Worm (Caenorhabditis elegans) whole organism, L1 larva: ENCODE results near the gene dhhc-10.

Experiments used
- C04F5.9 ChIP-seq: sonication (generic microtip); optimal IDR thresholded peaks from 2 replicates; lab custom pipeline; 2016; ENCODE audit warnings: missing genetic modification characterization, missing compliant biosample characterization
- C16A3.4 ChIP-seq: fragments of 150-350 bp; optimal IDR thresholded peaks from 2 replicates; lab custom pipeline; 2014; ENCODE audit warnings: missing biosample characterization, missing genetic modification characterization
- F16B12.6 ChIP-seq: fragments of 150-350 bp; optimal IDR thresholded peaks from 2 replicates; lab custom pipeline; 2014; ENCODE audit warnings: missing biosample characterization, missing genetic modification characterization
- ceh-8 ChIP-seq: fragments of 200-800 bp; sonication (Bioruptor generic); optimal IDR thresholded peaks from 2 replicates; lab custom pipeline; 2018; ENCODE audit warnings: mild to moderate bottlenecking, missing genetic modification characterization, moderate library complexity, missing compliant biosample characterization
- dpl-1 ChIP-seq, 3 experiments: fragments of 150-350 bp in 2 of 3; sonication (generic microtip) in 1 of 3; optimal IDR thresholded peaks; 2 replicates each; lab custom pipeline; 2014 to 2017; ENCODE audit warnings: missing biosample characterization in 3 of 3, missing genetic modification characterization in 3 of 3, missing genetic modification reagents in 3 of 3
- efl-1 ChIP-seq, 4 experiments: fragments of 150-350 bp; optimal IDR thresholded peaks in 3 of 4; peaks in 1 of 4; 1 replicate in 1 of 4; 2 replicates in 3 of 4; lab custom pipeline; 2014; ENCODE audit warnings: missing biosample characterization in 2 of 4, missing genetic modification characterization in 2 of 4, missing genetic modification reagents in 2 of 4
- ets-5 ChIP-seq: fragments of 200-800 bp; sonication (Bioruptor generic); IDR thresholded peaks from 2 replicates; pipeline ENCODE4 v1.3.6; 2022; ENCODE audit warnings: missing genetic modification characterization, missing compliant biosample characterization
- fkh-10 ChIP-seq: sonication (generic microtip); optimal IDR thresholded peaks from 2 replicates; lab custom pipeline; 2017; ENCODE audit warnings: missing biosample characterization, missing genetic modification reagents, missing genetic modification characterization
- fkh-8 ChIP-seq: sonication (generic microtip); optimal IDR thresholded peaks from 2 replicates; lab custom pipeline; 2016; ENCODE audit warnings: mild to moderate bottlenecking, missing genetic modification characterization, missing compliant biosample characterization
- fos-1 ChIP-seq: fragments of 150-350 bp; optimal IDR thresholded peaks from 2 replicates; lab custom pipeline; 2014; ENCODE audit warnings: missing biosample characterization, missing genetic modification characterization
- irx-1 ChIP-seq: sonication (generic microtip); optimal IDR thresholded peaks from 2 replicates; lab custom pipeline; 2016; ENCODE audit warnings: missing genetic modification characterization, missing compliant biosample characterization
- jun-1 ChIP-seq: fragments of 150-350 bp; optimal IDR thresholded peaks from 2 replicates; lab custom pipeline; 2014; ENCODE audit warnings: missing biosample characterization, missing genetic modification reagents, missing genetic modification characterization
- lin-14 ChIP-seq: fragments of 200-800 bp; sonication (Bioruptor generic); optimal IDR thresholded peaks from 2 replicates; lab custom pipeline; 2018; ENCODE audit warnings: mild to moderate bottlenecking, missing genetic modification characterization, moderate library complexity, missing compliant biosample characterization
- lin-15B ChIP-seq: fragments of 150-350 bp; sonication (generic microtip); optimal IDR thresholded peaks from 3 replicates; lab custom pipeline; 2014; ENCODE audit warnings: missing biosample characterization, missing genetic modification characterization
- lin-39 ChIP-seq: fragments of 150-350 bp; optimal IDR thresholded peaks from 2 replicates; lab custom pipeline; 2014; ENCODE audit warnings: missing biosample characterization, missing genetic modification reagents, missing genetic modification characterization
- lir-3 ChIP-seq: sonication (generic microtip); optimal IDR thresholded peaks from 2 replicates; lab custom pipeline; 2016; ENCODE audit warnings: mild to moderate bottlenecking, missing genetic modification characterization, moderate library complexity, missing compliant biosample characterization; ENCODE audit not compliant: poor library complexity
- lsy-2 ChIP-seq, 2 experiments: fragments of 150-350 bp; optimal IDR thresholded peaks; 2 replicates each; lab custom pipeline; 2014; ENCODE audit warnings: missing biosample characterization in 2 of 2, missing genetic modification characterization in 2 of 2
- mab-9 ChIP-seq: fragments of 200-800 bp; sonication (Bioruptor generic); IDR thresholded peaks from 2 replicates; pipeline ENCODE4 v1.3.6; 2022; ENCODE audit warnings: missing genetic modification reagents, missing genetic modification characterization, missing compliant biosample characterization
- nhr-47 ChIP-seq: sonication (generic microtip); optimal IDR thresholded peaks from 2 replicates; lab custom pipeline; 2016; ENCODE audit warnings: mild to moderate bottlenecking, missing genetic modification characterization, moderate library complexity, missing compliant biosample characterization
- nhr-71 ChIP-seq: sonication (generic microtip); optimal IDR thresholded peaks from 2 replicates; lab custom pipeline; 2016; ENCODE audit warnings: mild to moderate bottlenecking, missing genetic modification characterization, moderate library complexity, missing compliant biosample characterization
- nhr-76 ChIP-seq: sonication (generic microtip); optimal IDR thresholded peaks from 2 replicates; lab custom pipeline; 2017; ENCODE audit warnings: missing biosample characterization, missing genetic modification characterization
- nhr-77 ChIP-seq: fragments of 150-350 bp; optimal IDR thresholded peaks from 2 replicates; lab custom pipeline; 2014; ENCODE audit warnings: missing biosample characterization, missing genetic modification characterization
- nhr-84 ChIP-seq: sonication (generic microtip); optimal IDR thresholded peaks from 2 replicates; lab custom pipeline; 2017; ENCODE audit warnings: missing biosample characterization, missing genetic modification characterization
- nhr-90 ChIP-seq: sonication (generic microtip); optimal IDR thresholded peaks from 2 replicates; lab custom pipeline; 2016; ENCODE audit warnings: mild to moderate bottlenecking, missing genetic modification characterization, missing compliant biosample characterization; ENCODE audit not compliant: poor library complexity
- pax-3 ChIP-seq: fragments of 200-800 bp; sonication (Bioruptor generic); optimal IDR thresholded peaks from 2 replicates; lab custom pipeline; 2018; ENCODE audit warnings: mild to moderate bottlenecking, missing genetic modification characterization, moderate library complexity, missing compliant biosample characterization
- rnt-1 ChIP-seq: sonication (generic microtip); optimal IDR thresholded peaks from 2 replicates; lab custom pipeline; 2016; ENCODE audit warnings: mild to moderate bottlenecking, missing genetic modification characterization, moderate library complexity, missing compliant biosample characterization
- skn-1 ChIP-seq: fragments of 150-350 bp; optimal IDR thresholded peaks from 2 replicates; lab custom pipeline; 2014; ENCODE audit warnings: missing biosample characterization, missing genetic modification characterization
- snpc-4 ChIP-seq: fragments of 150-350 bp; optimal IDR thresholded peaks from 2 replicates; lab custom pipeline; 2014; ENCODE audit warnings: missing biosample characterization, missing genetic modification characterization
- unc-130 ChIP-seq: fragments of 150-350 bp; optimal IDR thresholded peaks from 2 replicates; lab custom pipeline; 2017; ENCODE audit warnings: missing biosample characterization, missing genetic modification characterization, inconsistent platforms
- zag-1 ChIP-seq: fragments of 150-350 bp; optimal IDR thresholded peaks from 2 replicates; lab custom pipeline; 2014; ENCODE audit warnings: missing biosample characterization, missing genetic modification characterization
- zip-4 ChIP-seq: fragments of 200-800 bp; sonication (Bioruptor generic); optimal IDR thresholded peaks from 2 replicates; lab custom pipeline; 2018; ENCODE audit warnings: mild to moderate bottlenecking, missing genetic modification characterization, moderate library complexity, missing compliant biosample characterization
- ztf-4 ChIP-seq: fragments of 150-350 bp; optimal IDR thresholded peaks from 2 replicates; lab custom pipeline; 2014; ENCODE audit warnings: missing biosample characterization, missing genetic modification characterization

Gene dhhc-10

DNA sequence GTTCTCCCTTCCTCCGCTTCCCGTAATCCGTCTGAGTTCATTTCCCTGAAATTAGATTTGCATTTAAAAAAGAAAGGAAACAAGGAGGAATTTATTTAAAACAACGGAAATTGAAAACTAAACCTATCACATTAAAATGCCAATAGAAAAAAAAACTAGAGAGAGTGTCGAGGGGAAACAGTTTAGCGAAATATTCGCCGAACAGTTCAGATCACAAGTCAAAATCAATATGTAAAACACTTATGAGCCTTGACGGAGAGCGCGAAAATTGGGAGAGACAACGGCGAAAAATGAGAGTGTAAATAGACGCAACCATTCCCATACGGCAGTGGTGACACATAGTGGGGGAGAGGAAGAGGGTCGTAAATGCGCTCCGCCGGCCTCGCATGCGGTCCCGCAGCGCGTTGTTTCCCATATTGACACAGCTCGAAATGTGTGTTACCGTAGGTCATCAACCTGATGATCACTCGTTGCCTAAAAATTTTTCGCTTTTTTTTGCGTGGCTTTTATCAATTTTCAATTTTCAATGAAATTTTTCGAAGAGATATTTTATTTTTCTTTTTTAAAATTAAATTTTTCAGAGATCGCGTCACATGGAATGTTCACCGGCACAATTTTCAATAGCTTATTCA, 4.8 kb downstream of the dhhc-10 start, which contains the start of the genes dnj-14 and glit-1 (continued):
- TF ChIP-seq nhr-84 (tag; lab: Kevin White, UChicago) (no peak), dpl-1 (GFP tag; optimal IDR thresholded peaks at IDR 0.05; lab: Kevin White, UChicago) (peak; percentile 70 to 76 (median 74)), nhr-77 (tag; lab: Kevin White, UChicago) (peak; percentile 93), unc-130 (tag; lab: Kevin White, UChicago) (peak; percentile 71), F16B12.6 (tag; lab: Kevin White, UChicago) (peak; percentile 70), C04F5.9 (tag; lab: Kevin White, UChicago) (peak; percentile 25), irx-1 (tag; lab: Kevin White, UChicago) (peak; percentile 66), mab-9 (peak; percentile 74), snpc-4 (tag; lab: Kevin White, UChicago) (peak; percentile 38), zag-1 (tag; lab: Kevin White, UChicago) (no peak), nhr-71 (tag; lab: Kevin White, UChicago) (peak; percentile 92), fos-1 (peak; percentile 78), pax-3 (tag; lab: Kevin White, UChicago) (peak; percentile 71), lin-39 (tag; lab: Kevin White, UChicago) (peak; percentile 14)

DNA sequence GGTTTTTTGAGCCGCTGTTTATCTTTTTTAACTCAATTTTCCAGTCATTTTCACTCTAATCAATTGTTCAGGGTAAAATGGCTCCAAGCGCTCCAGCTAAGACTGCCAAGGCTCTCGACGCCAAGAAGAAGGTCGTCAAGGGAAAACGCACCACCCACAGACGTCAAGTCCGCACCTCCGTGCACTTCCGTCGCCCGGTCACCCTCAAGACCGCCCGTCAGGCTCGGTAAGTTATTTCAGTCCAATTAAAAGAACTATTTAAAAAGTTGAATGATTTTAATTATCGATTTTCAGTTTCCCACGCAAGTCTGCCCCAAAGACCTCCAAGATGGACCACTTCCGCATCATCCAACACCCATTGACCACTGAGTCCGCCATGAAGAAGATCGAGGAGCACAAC, 8.1 kb downstream of the dhhc-10 start, which contains the start of gene rpl-25.1:
Gene rpl-25.1 (plus strand): TSS at position 72 of the 400 bp plus-strand sequence.
- TF ChIP-seq skn-1 (tag; lab: Kevin White, UChicago) (no peak), ets-5 (GFP tag; lab: Robert Waterston, UW) (no peak), zip-4 (GFP tag; lab: Kevin White, UChicago) (no peak), fkh-8 (tag; lab: Kevin White, UChicago) (no peak)

DNA sequence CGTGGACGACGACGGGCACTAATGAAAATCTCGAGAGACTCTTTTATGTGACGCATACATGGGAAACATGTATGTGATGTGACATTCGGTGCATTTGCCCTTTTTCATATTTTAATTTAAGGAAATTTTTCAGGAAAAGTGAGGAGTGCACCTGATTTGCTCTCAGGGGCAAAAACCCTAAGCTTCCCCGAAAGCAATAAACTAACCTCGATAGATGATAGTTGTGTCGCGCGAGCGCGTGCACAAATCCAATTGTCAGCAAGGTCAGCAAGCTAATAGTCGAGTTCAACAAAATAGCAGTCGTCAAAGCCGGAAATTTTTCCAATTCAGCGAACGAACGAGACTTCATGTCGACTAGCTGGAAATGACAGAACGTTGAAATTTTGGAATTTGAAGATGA, 11.1 kb downstream of the dhhc-10 start:
- TF ChIP-seq nhr-76 (tag; lab: Kevin White, UChicago) (no peak), lir-3 (no peak), ztf-4 (no peak), fkh-10 (peak; percentile 50), zip-4 (GFP tag; lab: Kevin White, UChicago) (no peak), lin-14 (peak; percentile 52), lin-15B (no peak), C04F5.9 (tag; lab: Kevin White, UChicago) (no peak)

DNA sequence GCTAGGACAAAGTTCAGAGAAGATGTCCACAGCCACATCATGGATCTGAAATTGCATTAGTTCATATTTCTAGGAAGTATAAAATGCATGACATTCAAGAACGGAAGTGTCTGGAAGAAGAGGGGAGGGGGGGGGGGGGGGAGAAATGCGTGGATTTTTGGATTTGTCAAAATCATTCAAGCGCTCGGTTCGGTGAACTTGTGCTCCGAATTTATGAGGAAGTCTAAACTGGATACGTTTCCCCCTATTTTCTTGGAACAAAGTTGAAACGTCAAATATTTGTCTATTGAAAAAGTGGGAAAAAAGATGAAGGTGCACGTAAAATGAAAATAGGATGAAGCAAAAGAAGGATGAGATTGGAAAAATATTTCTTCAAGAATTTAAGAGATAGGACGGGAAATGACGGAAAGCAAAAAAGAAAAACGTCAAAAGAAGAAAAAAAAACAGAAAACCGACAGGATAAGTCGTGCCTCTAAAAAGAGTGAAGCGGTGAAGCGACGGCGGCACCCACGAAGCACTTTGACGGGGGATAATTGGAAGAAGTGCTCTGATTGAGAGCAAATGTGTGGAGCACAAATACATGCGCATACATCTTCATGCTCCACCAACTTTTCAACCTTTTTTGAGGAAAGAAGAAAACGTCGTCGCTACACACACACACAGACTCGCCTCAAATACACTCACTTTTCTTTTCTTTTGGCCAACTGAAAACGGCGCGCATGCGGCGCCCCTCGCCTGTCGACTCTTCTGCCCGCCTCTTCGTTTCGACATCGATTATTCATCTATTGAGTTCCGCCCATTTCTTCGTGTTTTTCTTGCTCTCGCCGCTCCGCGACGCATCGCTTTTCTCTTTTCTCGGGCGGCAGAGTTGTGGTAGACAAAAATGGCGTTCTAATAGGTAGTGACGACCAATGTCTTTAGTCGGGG, 13.9 kb downstream of the dhhc-10 start, which contains the start of gene F55D10.4:
Gene F55D10.4 (minus strand): TSS at position 51 of the 927 bp plus-strand sequence.
- TF ChIP-seq C16A3.4 (tag; lab: Kevin White, UChicago) (no peak), lin-14 (peak; percentile 66), nhr-84 (tag; lab: Kevin White, UChicago) (no peak), lsy-2 (tag; optimal IDR thresholded peaks at IDR 0.05; lab: Kevin White, UChicago) (peak in 1 of 2 experiments; percentile 4), fkh-8 (tag; lab: Kevin White, UChicago) (peak; percentile 54), nhr-47 (tag; lab: Kevin White, UChicago) (peak; percentile 19)

DNA sequence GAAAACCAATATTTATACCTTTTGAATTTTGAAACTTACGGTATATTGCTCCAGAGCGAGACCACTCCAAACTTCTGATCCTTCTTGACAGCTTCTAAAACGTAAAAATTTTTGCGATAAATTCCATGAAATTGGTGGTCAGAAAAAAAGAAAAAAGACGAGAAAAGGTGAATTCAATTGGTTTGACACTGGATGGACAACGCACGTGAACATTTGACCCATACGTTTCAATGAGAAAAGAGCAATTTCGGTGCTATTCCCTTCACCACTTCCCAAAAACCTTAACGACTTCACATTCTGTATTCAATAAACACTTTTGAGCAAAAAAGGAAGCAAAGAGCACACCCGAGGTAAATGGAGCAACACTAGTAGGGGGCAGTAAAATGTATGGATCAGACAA, 20.4 kb downstream of the dhhc-10 start, which contains the start of gene acc-3:
Gene acc-3 (minus strand): TSS at position 101 of the 400 bp plus-strand sequence.
- TF ChIP-seq ztf-4 (no peak), efl-1 (optimal IDR thresholded peaks at IDR 0.05; lab: Kevin White, UChicago) (no peak), efl-1 (GFP tag; optimal IDR thresholded peaks at IDR 0.05 in 1 of 2; lab: Kevin White, UChicago) (no peak), nhr-71 (tag; lab: Kevin White, UChicago) (no peak), jun-1 (tag; lab: Kevin White, UChicago) (no peak), ceh-8 (GFP tag; lab: Kevin White, UChicago) (no peak), rnt-1 (no peak), nhr-90 (tag; lab: Kevin White, UChicago) (no peak), nhr-47 (tag; lab: Kevin White, UChicago) (no peak), F16B12.6 (tag; lab: Kevin White, UChicago) (no peak)
